Fruit fly (Drosophila melanogaster) whole organism, larva: ENCODE results near the gene Coq6.

Experiments used
- noc ChIP-seq: fragments of 200-800 bp; sonication (Bioruptor generic); optimal IDR thresholded peaks from 3 replicates; lab custom pipeline; 2019; ENCODE audit warnings: missing biosample characterization, mild to moderate bottlenecking, missing genetic modification characterization, moderate library complexity

Gene Coq6

DNA sequence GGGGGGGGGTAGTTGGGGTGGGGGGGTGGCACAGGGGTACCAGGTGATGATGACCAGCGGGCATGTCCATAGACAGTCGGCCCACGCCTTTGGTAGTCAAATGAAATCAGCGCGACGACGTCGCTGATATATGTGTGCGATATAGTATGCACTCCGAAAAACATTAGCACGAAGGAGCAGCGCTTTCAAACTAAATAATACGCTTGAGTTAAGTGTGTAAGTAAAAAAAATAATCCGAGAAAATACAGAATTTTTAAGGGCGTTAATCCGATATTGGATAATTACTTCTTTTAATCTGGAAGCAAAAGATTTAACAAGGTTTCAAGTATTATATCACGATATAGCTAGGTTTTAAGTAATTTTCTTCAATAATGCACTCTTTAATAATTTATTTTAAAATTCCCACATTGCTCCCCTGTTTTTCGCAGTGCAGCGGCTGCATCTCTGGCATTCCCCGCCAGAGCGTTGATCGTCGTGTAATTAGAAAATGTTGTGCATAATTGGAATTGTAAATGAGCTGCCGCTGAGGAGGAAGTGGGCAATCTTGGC lies 37.1 kb downstream of the Coq6 start:
- TF ChIP-seq noc, result no peak

DNA sequence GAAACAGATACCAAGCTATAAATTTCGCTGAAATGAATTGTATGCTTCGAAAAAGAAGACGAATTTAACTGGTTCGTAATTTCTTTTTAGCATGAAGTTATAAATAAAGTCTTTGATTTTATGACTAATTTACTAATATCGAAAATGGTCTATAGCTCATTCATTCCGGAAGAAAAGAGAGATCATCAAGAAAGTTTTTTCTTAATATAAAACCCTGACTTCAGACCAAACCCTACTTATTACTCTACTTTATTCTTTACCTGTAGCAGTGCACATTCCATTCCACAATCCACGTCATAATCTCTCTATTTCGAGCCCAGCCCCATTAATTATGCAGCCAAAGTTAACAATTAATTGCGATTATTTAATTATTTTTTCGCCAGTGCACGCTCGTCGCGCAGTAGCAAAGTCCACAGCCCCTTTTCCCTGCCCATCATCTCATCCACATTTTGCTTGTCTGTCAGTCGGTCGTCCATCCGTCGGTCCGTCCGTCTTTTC lies 38.1 kb downstream of the Coq6 start:
- TF ChIP-seq noc, result no peak

DNA sequence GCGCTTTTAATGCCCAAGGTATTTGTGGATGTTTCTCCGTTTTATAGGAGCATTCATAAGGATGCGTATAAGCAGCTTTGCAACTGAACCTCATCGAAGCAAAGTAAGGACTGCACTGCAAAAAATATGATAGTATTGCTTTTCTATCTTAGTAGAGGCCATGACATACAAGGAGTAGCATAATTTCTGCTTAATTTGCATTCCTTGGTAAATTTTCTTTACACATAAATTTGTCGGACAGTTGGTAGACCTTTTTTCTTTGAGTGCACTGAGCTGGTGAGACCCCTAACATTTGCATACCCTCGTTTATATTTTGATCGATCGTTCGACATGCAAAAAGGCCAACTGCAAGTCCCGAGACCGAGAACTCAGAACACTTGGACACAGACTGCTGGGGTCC lies 39.1 kb downstream of the Coq6 start:
- TF ChIP-seq noc, result no peak

- TF ChIP-seq noc, result no peak
Measured at dm6 chr2L:5491220-5491619, 40.8 kb downstream of the Coq6 start.

DNA sequence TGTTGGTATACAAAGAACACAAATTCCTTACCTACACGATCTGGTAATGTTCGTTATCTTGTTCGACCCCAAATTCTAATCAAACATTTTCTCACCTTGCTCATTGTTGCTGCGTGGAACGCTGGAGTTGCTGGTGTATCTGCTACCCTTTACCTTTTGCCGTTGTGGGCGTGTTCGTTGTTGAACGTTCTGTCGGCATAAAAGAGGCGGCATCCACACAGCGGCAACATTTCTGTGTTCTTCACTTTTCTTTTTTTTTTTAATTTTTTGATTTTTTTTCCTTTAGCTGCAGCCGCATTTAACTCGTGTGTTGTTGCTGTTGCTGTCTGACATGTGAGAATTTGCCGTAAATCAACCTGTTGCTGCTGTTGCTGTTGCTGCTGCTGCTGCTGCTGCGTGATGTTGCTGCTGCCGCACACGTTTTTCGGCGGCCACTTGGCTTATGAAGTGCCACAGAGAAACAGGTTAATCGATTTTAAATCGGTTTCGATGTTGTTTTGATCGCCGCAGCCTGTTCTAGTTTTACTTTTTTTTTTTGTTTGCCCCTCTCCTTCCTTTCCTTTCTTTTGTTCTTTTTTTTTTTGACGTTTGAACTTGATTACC lies 42.2 kb downstream of the Coq6 start:
- no peak for TF ChIP-seq noc

DNA sequence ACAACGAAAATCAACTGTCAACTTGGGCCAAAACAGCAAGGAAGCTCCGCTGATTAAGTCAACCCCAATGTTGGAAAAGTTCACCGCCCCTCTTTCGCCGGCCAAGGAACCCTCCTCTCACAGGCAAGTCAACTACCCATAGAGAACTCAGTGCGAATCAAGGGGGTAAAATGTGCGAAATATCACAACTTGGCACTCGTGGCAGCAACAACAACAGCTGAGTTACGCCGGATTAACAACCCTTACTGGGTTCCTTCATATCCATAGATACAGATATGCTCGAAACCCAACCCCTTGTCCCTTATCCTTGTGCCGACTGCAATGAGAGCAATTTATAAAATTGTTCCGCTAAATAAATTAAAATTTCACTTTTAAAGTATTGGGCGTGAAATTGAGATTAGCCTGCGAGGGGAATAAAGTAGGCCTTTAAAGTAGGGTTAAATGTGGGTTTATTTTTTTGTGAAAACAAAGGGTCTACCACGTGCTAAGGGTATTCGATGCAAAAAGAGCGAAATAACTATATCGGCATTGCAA lies 42.9 kb downstream of the Coq6 start:
- TF ChIP-seq noc, result no peak

- TF ChIP-seq noc, result no peak
Measured at dm6 chr2L:5483093-5483492, 48.9 kb downstream of the Coq6 start.
